Worm (Caenorhabditis elegans): ENCODE data around the gene B0361.14.

Gene B0361.14

ce11 chrIII:7335220-7335619 is 35.9 kb upstream of the B0361.14 start, which contains the start of gene F56C9.10 (continued):
- TF ChIP-seq egl-13 (tag; optimal IDR thresholded peaks at IDR 0.05) (peak; percentile 51), alr-1 (tag; optimal IDR thresholded peaks at IDR 0.05; ENCODE audit: borderline replicate concordance) (no peak), elt-2 (tag; optimal IDR thresholded peaks at IDR 0.05) (no peak), ztf-4 (tag; optimal IDR thresholded peaks at IDR 0.05) (peak; percentile 87), lir-3 (tag; optimal IDR thresholded peaks at IDR 0.05; ENCODE audit: poor library complexity) (peak; percentile 59), nhr-11 (tag; optimal IDR thresholded peaks at IDR 0.05) (peak; percentile 80), egl-27 (tag; optimal IDR thresholded peaks at IDR 0.05) (peak; percentile 32 to 79), nhr-90 (tag; optimal IDR thresholded peaks at IDR 0.05; ENCODE audit: poor library complexity) (peak; percentile 81), C16A3.4 (tag; optimal IDR thresholded peaks at IDR 0.05) (peak; percentile 91), xbp-1 (tag; optimal IDR thresholded peaks at IDR 0.05) (peak; percentile 75), ces-1 (GFP tag; optimal IDR thresholded peaks at IDR 0.05) (no peak), nhr-47 (tag; optimal IDR thresholded peaks at IDR 0.05) (peak; percentile 86), aha-1 (tag; optimal IDR thresholded peaks at IDR 0.05) (no peak), lin-14 (GFP tag; optimal IDR thresholded peaks at IDR 0.05) (peak; percentile 97), mdl-1 (tag; optimal IDR thresholded peaks at IDR 0.05) (peak; percentile 56 to 99), swsn-7 (tag; optimal IDR thresholded peaks at IDR 0.05) (peak; percentile 85), nhr-19 (GFP tag; conservative IDR thresholded peaks at IDR 0.05) (peak; percentile 86), skn-1 (tag; optimal IDR thresholded peaks at IDR 0.05) (peak; percentile 86), efl-1 (optimal IDR thresholded peaks at IDR 0.05) (peak; percentile 81 to 82), efl-1 (GFP tag; optimal IDR thresholded peaks at IDR 0.05 in 1 of 2) (peak; percentile 67 to 95), lsy-2 (tag; optimal IDR thresholded peaks at IDR 0.05) (peak; percentile 92 to 96), zag-1 (tag; optimal IDR thresholded peaks at IDR 0.05) (no peak), C34B4.2 (tag; optimal IDR thresholded peaks at IDR 0.05) (no peak), ama-1 (optimal IDR thresholded peaks at IDR 0.05) (peak; percentile 38), lin-39 (tag; optimal IDR thresholded peaks at IDR 0.05) (peak; percentile 78), fos-1 (tag; optimal IDR thresholded peaks at IDR 0.05) (peak; percentile 80), hlh-4 (tag; optimal IDR thresholded peaks at IDR 0.05) (no peak), lin-15B (tag; optimal IDR thresholded peaks at IDR 0.05) (peak; percentile 40), nhr-84 (tag; optimal IDR thresholded peaks at IDR 0.05) (no peak), nhr-28 (tag; optimal IDR thresholded peaks at IDR 0.05) (no peak), lin-35 (GFP tag; optimal IDR thresholded peaks at IDR 0.05) (peak; percentile 81 to 88), aly-2 (tag; optimal IDR thresholded peaks at IDR 0.05) (peak; percentile 34), C04F5.9 (tag; optimal IDR thresholded peaks at IDR 0.05) (peak; percentile 42), F16B12.6 (tag; optimal IDR thresholded peaks at IDR 0.05) (peak; percentile 33), lin-13 (GFP tag; optimal IDR thresholded peaks at IDR 0.05) (peak; percentile 93), ceh-88 (GFP tag; IDR thresholded peaks at IDR 0.05) (0 out of 2 replicates have a peak, but pooled peaks have one; percentile 42), nhr-71 (tag; optimal IDR thresholded peaks at IDR 0.05) (peak; percentile 97), snpc-4 (tag; optimal IDR thresholded peaks at IDR 0.05) (peak; percentile 64), nhr-237 (tag; optimal IDR thresholded peaks at IDR 0.05) (no peak), jun-1 (tag; optimal IDR thresholded peaks at IDR 0.05) (peak; percentile 49), mab-9 (GFP tag; IDR thresholded peaks at IDR 0.05) (no peak), unc-62 (GFP tag; optimal IDR thresholded peaks at IDR 0.05) (no peak), blmp-1 (tag; optimal IDR thresholded peaks at IDR 0.05) (peak; percentile 100), ceh-82 (tag; optimal IDR thresholded peaks at IDR 0.05) (peak; percentile 66 to 88 (median 70)), tlp-1 (tag; optimal IDR thresholded peaks at IDR 0.05) (no peak), pqm-1 (tag; optimal IDR thresholded peaks at IDR 0.05) (no peak), irx-1 (tag; optimal IDR thresholded peaks at IDR 0.05) (peak; percentile 60), mef-2 (tag; optimal IDR thresholded peaks at IDR 0.05) (peak; percentile 74), vab-15 (tag; optimal IDR thresholded peaks at IDR 0.05) (no peak), ztf-11 (tag; optimal IDR thresholded peaks at IDR 0.05) (no peak), fkh-4 (tag; optimal IDR thresholded peaks at IDR 0.05; ENCODE audit: borderline replicate concordance) (no peak), sox-4 (tag; optimal IDR thresholded peaks at IDR 0.05) (peak; percentile 43), grh-1 (GFP tag; IDR thresholded peaks at IDR 0.05) (no peak), ets-5 (GFP tag; IDR thresholded peaks at IDR 0.05) (no peak), nhr-85 (tag) (peak; percentile 92)

All from whole organism, L1 larva.